Worm (Caenorhabditis elegans): ENCODE results near the gene cnt-2.

DNA sequence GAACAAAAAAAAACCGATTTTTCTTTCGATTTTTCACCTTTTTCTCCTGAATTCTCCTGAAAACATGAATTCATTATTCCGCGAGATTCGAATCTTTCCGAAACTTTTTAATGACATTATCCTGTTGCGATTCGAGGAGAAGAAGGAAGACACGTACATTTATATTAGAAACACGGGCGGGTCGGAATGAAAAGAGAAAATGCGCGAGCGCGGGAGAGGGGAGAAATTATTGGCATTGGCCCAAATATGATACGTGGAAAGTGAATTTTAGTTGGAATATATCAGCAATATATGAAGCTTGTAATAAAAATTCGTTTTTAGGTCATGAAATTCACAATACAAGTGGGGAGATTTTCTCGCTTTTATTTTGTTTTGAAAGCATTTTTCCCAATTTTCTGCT, 1.3 kb upstream of the cnt-2 start:
- no peak for TF ChIP-seq dmd-4 (tag; optimal IDR thresholded peaks at IDR 0.05; ENCODE audit: borderline replicate concordance)
- no peak for TF ChIP-seq nhr-11 (tag; optimal IDR thresholded peaks at IDR 0.05)
- TF ChIP-seq tbx-2 (tag; optimal IDR thresholded peaks at IDR 0.05) = no peak
- no peak for TF ChIP-seq pha-4 (tag; optimal IDR thresholded peaks at IDR 0.05)
